Fruit fly (Drosophila melanogaster) whole organism, prepupa: Measurements from ENCODE around the gene Alp12.

Experiments used
- Blimp-1 ChIP-seq: fragments of 200-800 bp; sonication (Bioruptor generic); optimal IDR thresholded peaks from 3 replicates; lab custom pipeline; 2017; ENCODE audit warnings: missing biosample characterization, missing genetic modification characterization, mild to moderate bottlenecking, moderate library complexity, missing genetic modification reagents
- CG10631 ChIP-seq: fragments of 200-800 bp; sonication (Bioruptor generic); optimal IDR thresholded peaks from 2 replicates; lab custom pipeline; 2016; ENCODE audit warnings: missing biosample characterization, missing genetic modification characterization
- CG10669 ChIP-seq: fragments of 200-800 bp; sonication (Bioruptor generic); optimal IDR thresholded peaks from 3 replicates; lab custom pipeline; 2018; ENCODE audit warnings: missing biosample characterization, mild to moderate bottlenecking, missing genetic modification characterization, moderate library complexity
- CG11294 ChIP-seq: fragments of 200-800 bp; sonication (Bioruptor generic); IDR thresholded peaks from 2 replicates; pipeline ENCODE4 v1.3.6; 2022; ENCODE audit warnings: missing biosample characterization, missing genetic modification characterization
- CG1621 ChIP-seq: fragments of 200-800 bp; sonication (Bioruptor generic); optimal IDR thresholded peaks from 3 replicates; lab custom pipeline; 2018; ENCODE audit warnings: missing biosample characterization, mild to moderate bottlenecking, missing genetic modification characterization
- CG16779 ChIP-seq: fragments of 200-800 bp; sonication (Bioruptor generic); optimal IDR thresholded peaks from 3 replicates; lab custom pipeline; 2017; ENCODE audit warnings: missing biosample characterization, mild to moderate bottlenecking, missing genetic modification characterization
- CG3032 ChIP-seq: fragments of 200-800 bp; optimal IDR thresholded peaks from 2 replicates; lab custom pipeline; 2019; ENCODE audit warnings: missing biosample characterization, mild to moderate bottlenecking, missing genetic modification characterization, moderate library complexity
- CG32006 ChIP-seq: fragments of 200-800 bp; sonication (Bioruptor generic); optimal IDR thresholded peaks from 3 replicates; lab custom pipeline; 2017; ENCODE audit warnings: missing biosample characterization, mild to moderate bottlenecking, missing genetic modification characterization
- CG34406 ChIP-seq: fragments of 200-800 bp; sonication (Bioruptor generic); optimal IDR thresholded peaks from 3 replicates; lab custom pipeline; 2016; ENCODE audit warnings: missing biosample characterization, missing genetic modification characterization
- CG4318 ChIP-seq: fragments of 200-800 bp; sonication (Bioruptor generic); optimal IDR thresholded peaks from 3 replicates; lab custom pipeline; 2017; ENCODE audit warnings: missing biosample characterization, mild to moderate bottlenecking, missing genetic modification characterization
- CG6163 ChIP-seq: fragments of 200-800 bp; sonication (Bioruptor generic); IDR thresholded peaks from 3 replicates; pipeline ENCODE4 v1.3.6; 2022; ENCODE audit warnings: missing biosample characterization, missing genetic modification characterization
- CG6276 ChIP-seq: fragments of 200-800 bp; sonication (Bioruptor generic); optimal IDR thresholded peaks from 2 replicates; lab custom pipeline; 2017; ENCODE audit warnings: missing biosample characterization, mild to moderate bottlenecking, missing genetic modification characterization
- CG6792 ChIP-seq: fragments of 200-800 bp; sonication (Bioruptor generic); optimal IDR thresholded peaks from 3 replicates; lab custom pipeline; 2016; ENCODE audit warnings: missing biosample characterization, missing genetic modification characterization
- CG6808 ChIP-seq: fragments of 200-800 bp; sonication (Bioruptor generic); optimal IDR thresholded peaks from 3 replicates; lab custom pipeline; 2017; ENCODE audit warnings: missing biosample characterization, missing genetic modification characterization, mild to moderate bottlenecking, moderate library complexity, missing genetic modification reagents
- CG8632 ChIP-seq: fragments of 200-800 bp; sonication (Bioruptor generic); optimal IDR thresholded peaks from 3 replicates; lab custom pipeline; 2016; ENCODE audit warnings: missing biosample characterization, missing genetic modification characterization
- CG9139 ChIP-seq: fragments of 200-800 bp; sonication (Bioruptor generic); optimal IDR thresholded peaks from 3 replicates; lab custom pipeline; 2017; ENCODE audit warnings: missing biosample characterization, mild to moderate bottlenecking, missing genetic modification characterization
- Eip75B ChIP-seq: fragments of 200-800 bp; sonication (Bioruptor generic); optimal IDR thresholded peaks from 3 replicates; lab custom pipeline; 2016; ENCODE audit warnings: missing biosample characterization, missing genetic modification characterization
- Eip93F ChIP-seq: fragments of 200-800 bp; sonication (Bioruptor generic); optimal IDR thresholded peaks from 2 replicates; lab custom pipeline; 2016; ENCODE audit warnings: missing biosample characterization, mild to moderate bottlenecking, missing genetic modification characterization
- Ets96B ChIP-seq: fragments of 200-800 bp; optimal IDR thresholded peaks from 2 replicates; lab custom pipeline; 2019; ENCODE audit warnings: missing biosample characterization, mild to moderate bottlenecking, missing genetic modification characterization, moderate library complexity
- Hr38 ChIP-seq: sonication (Bioruptor generic); optimal IDR thresholded peaks from 2 replicates; lab custom pipeline; 2016; ENCODE audit warnings: missing biosample characterization, missing genetic modification characterization
- Hr39 ChIP-seq: fragments of 200-800 bp; sonication (Bioruptor generic); optimal IDR thresholded peaks from 2 replicates; lab custom pipeline; 2016; ENCODE audit warnings: missing biosample characterization, missing genetic modification characterization
- Hr4 ChIP-seq: fragments of 200-800 bp; sonication (Bioruptor generic); optimal IDR thresholded peaks from 3 replicates; lab custom pipeline; 2016; ENCODE audit warnings: missing biosample characterization, missing genetic modification characterization
- Met ChIP-seq: fragments of 200-800 bp; sonication (Bioruptor generic); optimal IDR thresholded peaks from 3 replicates; lab custom pipeline; 2016; ENCODE audit warnings: missing biosample characterization, missing genetic modification characterization
- OdsH ChIP-seq: fragments of 200-800 bp; sonication (Bioruptor generic); optimal IDR thresholded peaks from 3 replicates; lab custom pipeline; 2016; ENCODE audit warnings: missing biosample characterization, missing genetic modification characterization
- Sox14 ChIP-seq: fragments of 200-800 bp; sonication (Bioruptor generic); optimal IDR thresholded peaks from 3 replicates; lab custom pipeline; 2016; ENCODE audit warnings: missing biosample characterization, missing genetic modification characterization
- Sox15 ChIP-seq: fragments of 200-800 bp; sonication (Bioruptor generic); optimal IDR thresholded peaks from 3 replicates; lab custom pipeline; 2016; ENCODE audit warnings: missing biosample characterization, missing genetic modification characterization
- achi ChIP-seq: fragments of 200-800 bp; sonication (Bioruptor generic); optimal IDR thresholded peaks from 3 replicates; lab custom pipeline; 2016; ENCODE audit warnings: missing biosample characterization, missing genetic modification characterization
- cyc ChIP-seq: fragments of 200-800 bp; sonication (Bioruptor generic); optimal IDR thresholded peaks from 3 replicates; lab custom pipeline; 2016; ENCODE audit warnings: missing biosample characterization, missing genetic modification characterization
- dac ChIP-seq: fragments of 200-800 bp; sonication (Bioruptor generic); optimal IDR thresholded peaks from 2 replicates; lab custom pipeline; 2017; ENCODE audit warnings: missing biosample characterization, mild to moderate bottlenecking, missing genetic modification characterization
- dsx ChIP-seq: fragments of 200-800 bp; optimal IDR thresholded peaks from 3 replicates; lab custom pipeline; 2019; ENCODE audit warnings: missing biosample characterization, mild to moderate bottlenecking, missing genetic modification characterization, moderate library complexity; ENCODE audit not compliant: poor library complexity, severe bottlenecking
- eg ChIP-seq: fragments of 200-800 bp; sonication (Bioruptor generic); IDR thresholded peaks from 3 replicates; pipeline ENCODE4 v1.3.6; 2022; ENCODE audit warnings: missing biosample characterization, missing genetic modification characterization
- esn ChIP-seq: fragments of 200-800 bp; sonication (Bioruptor generic); optimal IDR thresholded peaks from 2 replicates; lab custom pipeline; 2016; ENCODE audit warnings: missing biosample characterization, mild to moderate bottlenecking, missing genetic modification characterization, moderate library complexity
- fd59A ChIP-seq: fragments of 200-800 bp; sonication (Bioruptor generic); optimal IDR thresholded peaks from 2 replicates; lab custom pipeline; 2017; ENCODE audit warnings: missing biosample characterization, mild to moderate bottlenecking, missing genetic modification characterization, missing genetic modification reagents
- fd85E ChIP-seq: fragments of 200-800 bp; sonication (Bioruptor generic); optimal IDR thresholded peaks from 3 replicates; lab custom pipeline; 2016; ENCODE audit warnings: missing biosample characterization, missing genetic modification characterization
- fkh ChIP-seq: fragments of 200-800 bp; sonication (Bioruptor generic); optimal IDR thresholded peaks from 3 replicates; lab custom pipeline; 2017; ENCODE audit warnings: missing biosample characterization, mild to moderate bottlenecking, missing genetic modification characterization, moderate library complexity
- lz ChIP-seq: fragments of 200-800 bp; sonication (Bioruptor generic); optimal IDR thresholded peaks from 3 replicates; lab custom pipeline; 2016; ENCODE audit warnings: missing biosample characterization, missing genetic modification characterization
- spab ChIP-seq: fragments of 200-800 bp; sonication (Bioruptor generic); optimal IDR thresholded peaks from 2 replicates; lab custom pipeline; 2017; ENCODE audit warnings: missing biosample characterization, mild to moderate bottlenecking, missing genetic modification characterization, missing genetic modification reagents
- ss ChIP-seq, 2 experiments: fragments of 200-800 bp; sonication (Bioruptor generic); optimal IDR thresholded peaks; 2 replicates in 1 of 2; 3 replicates in 1 of 2; lab custom pipeline; 2017 to 2018; ENCODE audit warnings: mild to moderate bottlenecking in 2 of 2, missing biosample characterization in 2 of 2, missing genetic modification characterization in 2 of 2, moderate library complexity in 1 of 2
- svp ChIP-seq: fragments of 200-800 bp; sonication (Bioruptor generic); peaks from one replicate; lab custom pipeline; 2016; ENCODE audit warnings: missing biosample characterization, missing genetic modification characterization
- topi ChIP-seq: fragments of 200-800 bp; sonication (Bioruptor generic); optimal IDR thresholded peaks from 3 replicates; lab custom pipeline; 2016; ENCODE audit warnings: missing biosample characterization, missing genetic modification characterization
- vri ChIP-seq: fragments of 200-800 bp; sonication (Bioruptor generic); optimal IDR thresholded peaks from 3 replicates; lab custom pipeline; 2016; ENCODE audit warnings: missing biosample characterization, mild to moderate bottlenecking, missing genetic modification characterization

Alp12 gene

dm6 chr2L:19454070-19454751 is 30.4 kb downstream of the Alp12 start, which contains the start of gene CG10026 (continued):
- TF ChIP-seq CG4318 (GFP tag; lab: Kevin White, UChicago) (no peak), CG10669 (GFP tag; lab: Kevin White, UChicago) (peak; percentile 63), Ets96B (tag; lab: Kevin White, UChicago) (peak; percentile 61), ss (GFP tag; optimal IDR thresholded peaks at IDR 0.05; lab: Kevin White, UChicago) (peak; percentile 25 to 64), CG1621 (tag; lab: Kevin White, UChicago) (no peak), CG8632 (GFP tag; lab: Kevin White, UChicago) (peak; percentile 45), topi (GFP tag; lab: Kevin White, UChicago) (peak; percentile 17), dsx (GFP tag; lab: Kevin White, UChicago) (no peak), Eip93F (no peak), spab (GFP tag; lab: Kevin White, UChicago) (peak; percentile 51), CG6808 (peak; percentile 74), cyc (GFP tag; lab: Kevin White, UChicago) (no peak), OdsH (peak; percentile 53), CG10631 (GFP tag; lab: Kevin White, UChicago) (peak; percentile 44), Hr38 (GFP tag; lab: Kevin White, UChicago) (no peak), Hr39 (GFP tag; lab: Kevin White, UChicago) (peak; percentile 27), CG16779 (peak; percentile 39), lz (GFP tag; lab: Kevin White, UChicago) (peak; percentile 58), CG32006 (peak; percentile 48), CG6276 (GFP tag; lab: Kevin White, UChicago) (peak; percentile 20), Hr4 (GFP tag; lab: Kevin White, UChicago) (peak; percentile 40), eg (no peak), Met (GFP tag; lab: Kevin White, UChicago) (peak; percentile 30), vri (GFP tag; lab: Kevin White, UChicago) (peak; percentile 44), CG3032 (peak; percentile 67), esn (peak; percentile 61), Sox15 (GFP tag; lab: Kevin White, UChicago) (no peak), fd85E (GFP tag; lab: Kevin White, UChicago) (no peak), CG9139 (GFP tag; lab: Kevin White, UChicago) (peak; percentile 13), CG6163 (GFP tag; lab: Robert Waterston, UW) (no peak), CG11294 (GFP tag; lab: Robert Waterston, UW) (no peak), fd59A (GFP tag; lab: Kevin White, UChicago) (peak; percentile 61), Eip75B (GFP tag; lab: Kevin White, UChicago) (peak; percentile 23), Blimp-1 (GFP tag; lab: Kevin White, UChicago) (no peak), CG6792 (GFP tag; lab: Kevin White, UChicago) (no peak), fkh (no peak), achi (GFP tag; lab: Kevin White, UChicago) (peak; percentile 72), CG34406 (GFP tag; lab: Kevin White, UChicago) (peak; percentile 44), dac (GFP tag; lab: Kevin White, UChicago) (no peak), Sox14 (GFP tag; lab: Kevin White, UChicago) (peak; percentile 60), svp (GFP tag; lab: Kevin White, UChicago) (peak; percentile 57)
